Worm (Caenorhabditis elegans) whole organism, L1 larva: ENCODE data around the gene mpk-1.

Experiments used
- Y116A8C.19 ChIP-seq: sonication (generic microtip); optimal IDR thresholded peaks from 2 replicates; lab custom pipeline; 2016; ENCODE audit warnings: missing compliant biosample characterization, missing genetic modification characterization, borderline replicate concordance
- aha-1 ChIP-seq: fragments of 150-350 bp; optimal IDR thresholded peaks from 2 replicates; lab custom pipeline; 2014; ENCODE audit warnings: missing biosample characterization, missing genetic modification characterization
- aly-2 ChIP-seq: fragments of 150-350 bp; optimal IDR thresholded peaks from 2 replicates; lab custom pipeline; 2014; ENCODE audit warnings: missing biosample characterization, missing genetic modification characterization
- ces-1 ChIP-seq: fragments of 150-350 bp; optimal IDR thresholded peaks from 2 replicates; lab custom pipeline; 2014; ENCODE audit warnings: missing biosample characterization, missing genetic modification reagents, missing genetic modification characterization
- lin-39 ChIP-seq: fragments of 150-350 bp; optimal IDR thresholded peaks from 2 replicates; lab custom pipeline; 2014; ENCODE audit warnings: missing biosample characterization, missing genetic modification reagents, missing genetic modification characterization
- mdl-1 ChIP-seq, 2 experiments: fragments of 150-350 bp; optimal IDR thresholded peaks; 2 replicates each; lab custom pipeline; 2014 to 2017; ENCODE audit warnings: missing biosample characterization in 2 of 2, missing genetic modification characterization in 2 of 2, inconsistent platforms in 1 of 2
- nhr-237 ChIP-seq: fragments of 150-350 bp; optimal IDR thresholded peaks from 2 replicates; lab custom pipeline; 2014; ENCODE audit warnings: missing biosample characterization, missing genetic modification characterization
- nhr-76 ChIP-seq: sonication (generic microtip); optimal IDR thresholded peaks from 2 replicates; lab custom pipeline; 2017; ENCODE audit warnings: missing biosample characterization, missing genetic modification characterization
- skn-1 ChIP-seq: fragments of 150-350 bp; optimal IDR thresholded peaks from 2 replicates; lab custom pipeline; 2014; ENCODE audit warnings: missing biosample characterization, missing genetic modification characterization
- snpc-4 ChIP-seq: fragments of 150-350 bp; optimal IDR thresholded peaks from 2 replicates; lab custom pipeline; 2014; ENCODE audit warnings: missing biosample characterization, missing genetic modification characterization

ce11 chrIII:4232811-4233269 is 4.9 kb upstream of the mpk-1 start, which contains the start of gene nhr-20:
- no peak for TF ChIP-seq aly-2
- TF ChIP-seq aha-1 (tag; lab: Kevin White, UChicago) = no peak
- TF ChIP-seq Y116A8C.19 = no peak
- no peak for TF ChIP-seq nhr-76
- no peak for TF ChIP-seq nhr-237 (tag; lab: Kevin White, UChicago)
- TF ChIP-seq skn-1 (tag; lab: Kevin White, UChicago) = no peak
- TF ChIP-seq snpc-4 (tag; lab: Kevin White, UChicago) = no peak
- no peak for TF ChIP-seq ces-1 (GFP tag; lab: Kevin White, UChicago)
- no peak for TF ChIP-seq lin-39 (tag; lab: Kevin White, UChicago)
- TF ChIP-seq mdl-1 (tag; optimal IDR thresholded peaks at IDR 0.05; lab: Kevin White, UChicago) = no peak
